Fruit fly (Drosophila melanogaster) whole organism, embryonic: Measurements from ENCODE around the gene Cdc42.

Experiments
- Atf6 ChIP-seq: fragments of 200-800 bp; sonication (Bioruptor generic); IDR thresholded peaks from 2 replicates; pipeline ENCODE4 v1.3.6; 2022; ENCODE audit warnings: missing biosample characterization, missing genetic modification characterization
- C15 ChIP-seq: fragments of 200-800 bp; sonication (Bioruptor generic); IDR thresholded peaks from 3 replicates; pipeline ENCODE4 v1.3.6; 2022; ENCODE audit warnings: missing biosample characterization, missing genetic modification characterization
- CG10366 ChIP-seq: fragments of 200-800 bp; sonication (Bioruptor generic); IDR thresholded peaks from 2 replicates; pipeline ENCODE4 v1.3.6; 2022; ENCODE audit warnings: missing biosample characterization, missing genetic modification characterization
- CG11093 ChIP-seq: fragments of 200-800 bp; sonication (Bioruptor generic); IDR thresholded peaks from 3 replicates; pipeline ENCODE4 v1.3.6; 2022; ENCODE audit warnings: missing biosample characterization, missing genetic modification characterization
- CG11247 ChIP-seq: fragments of 200-800 bp; sonication (Bioruptor generic); IDR thresholded peaks from 2 replicates; pipeline ENCODE4 v1.3.6; 2022; ENCODE audit warnings: missing biosample characterization, missing genetic modification characterization
- CG11504 ChIP-seq: fragments of 200-800 bp; sonication (Bioruptor generic); optimal IDR thresholded peaks from 3 replicates; lab custom pipeline; 2019; ENCODE audit warnings: missing biosample characterization, mild to moderate bottlenecking, missing genetic modification characterization, moderate library complexity
- CG12236 ChIP-seq: fragments of 200-800 bp; sonication (Bioruptor generic); optimal IDR thresholded peaks from 2 replicates; lab custom pipeline; 2016; ENCODE audit warnings: missing biosample characterization, missing genetic modification characterization
- CG13424 ChIP-seq: fragments of 200-800 bp; sonication (Bioruptor generic); optimal IDR thresholded peaks from 2 replicates; lab custom pipeline; 2019; ENCODE audit warnings: missing biosample characterization, mild to moderate bottlenecking, missing genetic modification characterization, moderate library complexity
- CG15514 ChIP-seq: fragments of 200-800 bp; sonication (Bioruptor generic); optimal IDR thresholded peaks from 3 replicates; lab custom pipeline; 2017; ENCODE audit warnings: missing biosample characterization, missing genetic modification characterization, mild to moderate bottlenecking, moderate library complexity, missing genetic modification reagents
- CG17328 ChIP-seq: fragments of 200-800 bp; sonication (Bioruptor generic); IDR thresholded peaks from 2 replicates; pipeline ENCODE4 v1.3.6; 2022; ENCODE audit warnings: missing biosample characterization, missing genetic modification characterization
- CG17385 ChIP-seq: fragments of 200-800 bp; sonication (Bioruptor generic); optimal IDR thresholded peaks from 3 replicates; lab custom pipeline; 2018; ENCODE audit warnings: missing biosample characterization, mild to moderate bottlenecking, missing genetic modification characterization
- CG17829 ChIP-seq: fragments of 200-800 bp; optimal IDR thresholded peaks from 2 replicates; lab custom pipeline; 2019; ENCODE audit warnings: missing biosample characterization, mild to moderate bottlenecking, missing genetic modification characterization, moderate library complexity
- CG18262 ChIP-seq: fragments of 200-800 bp; optimal IDR thresholded peaks from 3 replicates; lab custom pipeline; 2019; ENCODE audit warnings: missing biosample characterization, mild to moderate bottlenecking, missing genetic modification characterization, moderate library complexity
- CG30431 ChIP-seq: fragments of 200-800 bp; sonication (Bioruptor generic); optimal IDR thresholded peaks from 2 replicates; lab custom pipeline; 2017; ENCODE audit warnings: missing biosample characterization, missing genetic modification characterization
- CG31441 ChIP-seq: fragments of 200-800 bp; sonication (Bioruptor generic); IDR thresholded peaks from 2 replicates; pipeline ENCODE4 v1.3.6; 2022; ENCODE audit warnings: missing biosample characterization, missing genetic modification characterization
- CG3281 ChIP-seq: fragments of 200-800 bp; sonication (Bioruptor generic); optimal IDR thresholded peaks from 3 replicates; lab custom pipeline; 2017; ENCODE audit warnings: missing biosample characterization, mild to moderate bottlenecking, missing genetic modification characterization
- CG3407 ChIP-seq: fragments of 200-800 bp; sonication (Bioruptor generic); optimal IDR thresholded peaks from 2 replicates; lab custom pipeline; 2018; ENCODE audit warnings: missing biosample characterization, mild to moderate bottlenecking, missing genetic modification characterization
- CG3838 ChIP-seq: fragments of 200-800 bp; sonication (Bioruptor generic); optimal IDR thresholded peaks from 3 replicates; lab custom pipeline; 2016; ENCODE audit warnings: missing biosample characterization, missing genetic modification characterization
- CG4328 ChIP-seq: fragments of 200-800 bp; sonication (Bioruptor generic); optimal IDR thresholded peaks from 3 replicates; lab custom pipeline; 2017; ENCODE audit warnings: missing biosample characterization, missing genetic modification reagents, missing genetic modification characterization
- CG7786 ChIP-seq: fragments of 200-800 bp; sonication (Bioruptor generic); optimal IDR thresholded peaks from 2 replicates; lab custom pipeline; 2016; ENCODE audit warnings: missing biosample characterization, missing genetic modification characterization
- CG8388 ChIP-seq: fragments of 200-800 bp; sonication (Bioruptor generic); optimal IDR thresholded peaks from 2 replicates; lab custom pipeline; 2019; ENCODE audit warnings: missing biosample characterization, mild to moderate bottlenecking, missing genetic modification characterization, moderate library complexity
- CG8478 ChIP-seq: fragments of >200 bp; optimal IDR thresholded peaks from 2 replicates; lab custom pipeline; 2018
- CG9437 ChIP-seq: fragments of 200-800 bp; sonication (Bioruptor generic); optimal IDR thresholded peaks from 2 replicates; lab custom pipeline; 2018; ENCODE audit warnings: missing biosample characterization, mild to moderate bottlenecking, missing genetic modification characterization
- CG9817 ChIP-seq: fragments of 200-800 bp; sonication (Bioruptor generic); optimal IDR thresholded peaks from 2 replicates; lab custom pipeline; 2018; ENCODE audit warnings: missing biosample characterization, mild to moderate bottlenecking, missing genetic modification characterization, moderate library complexity
- Dip3 ChIP-seq: fragments of 200-800 bp; sonication (Bioruptor generic); optimal IDR thresholded peaks from 3 replicates; lab custom pipeline; 2016; ENCODE audit warnings: missing biosample characterization, missing genetic modification characterization
- ERR ChIP-seq: fragments of 200-800 bp; sonication (Bioruptor generic); optimal IDR thresholded peaks from 2 replicates; lab custom pipeline; 2016; ENCODE audit warnings: missing biosample characterization, missing genetic modification characterization
- Fer3 ChIP-seq: fragments of 200-800 bp; sonication (Bioruptor generic); optimal IDR thresholded peaks from 2 replicates; lab custom pipeline; 2018; ENCODE audit warnings: missing biosample characterization, mild to moderate bottlenecking, missing genetic modification characterization, moderate library complexity
- Gug ChIP-seq: fragments of 200-800 bp; sonication (Bioruptor generic); IDR thresholded peaks from 4 replicates; pipeline ENCODE4 v1.3.6; 2022; ENCODE audit warnings: missing biosample characterization, missing genetic modification characterization
- HLH3B ChIP-seq: fragments of 200-800 bp; sonication (Bioruptor generic); IDR thresholded peaks from 2 replicates; pipeline ENCODE4 v1.3.6; 2022; ENCODE audit warnings: missing biosample characterization, missing genetic modification characterization
- HmgZ ChIP-seq: fragments of 200-800 bp; sonication (Bioruptor generic); optimal IDR thresholded peaks from 2 replicates; lab custom pipeline; 2018; ENCODE audit warnings: missing biosample characterization, mild to moderate bottlenecking, missing genetic modification characterization
- Lpt ChIP-seq: fragments of >200 bp; optimal IDR thresholded peaks from 2 replicates; lab custom pipeline; 2018; ENCODE audit warnings: missing biosample characterization, missing genetic modification characterization
- Side ChIP-seq: fragments of 200-800 bp; sonication (Bioruptor generic); optimal IDR thresholded peaks from 2 replicates; lab custom pipeline; 2016; ENCODE audit warnings: missing biosample characterization, missing genetic modification characterization
- Vsx1 ChIP-seq: fragments of 200-800 bp; sonication (Bioruptor generic); optimal IDR thresholded peaks from 2 replicates; lab custom pipeline; 2017; ENCODE audit warnings: missing biosample characterization, mild to moderate bottlenecking, missing genetic modification characterization, missing genetic modification reagents
- aop ChIP-seq: fragments of 200-800 bp; sonication (Bioruptor generic); IDR thresholded peaks from 2 replicates; pipeline ENCODE4 v1.3.6; 2022; ENCODE audit warnings: missing biosample characterization, missing genetic modification characterization
- dan ChIP-seq: fragments of 200-800 bp; sonication (Bioruptor generic); IDR thresholded peaks from 2 replicates; pipeline ENCODE4 v1.3.6; 2022; ENCODE audit warnings: missing biosample characterization, missing genetic modification characterization
- esg ChIP-seq: fragments of 200-800 bp; sonication (Bioruptor generic); conservative IDR thresholded peaks from 2 replicates; pipeline ENCODE4 v1.3.6; 2022; ENCODE audit warnings: missing biosample characterization, missing genetic modification characterization
- gfzf ChIP-seq: fragments of 200-800 bp; sonication (Bioruptor generic); optimal IDR thresholded peaks from 2 replicates; lab custom pipeline; 2016; ENCODE audit warnings: missing biosample characterization, mild to moderate bottlenecking, missing genetic modification characterization, moderate library complexity
- gt ChIP-seq: fragments of 200-800 bp; sonication (Bioruptor generic); IDR thresholded peaks from 2 replicates; pipeline ENCODE4 v1.3.6; 2022; ENCODE audit warnings: missing biosample characterization, missing genetic modification characterization
- hth ChIP-seq: fragments of >200 bp; optimal IDR thresholded peaks from 2 replicates; lab custom pipeline; 2017; ENCODE audit warnings: inconsistent platforms
- ind ChIP-seq: fragments of 200-800 bp; sonication (Bioruptor generic); optimal IDR thresholded peaks from 3 replicates; lab custom pipeline; 2016; ENCODE audit warnings: missing biosample characterization, missing genetic modification characterization
- kni ChIP-seq: fragments of 200-800 bp; sonication (Bioruptor generic); optimal IDR thresholded peaks from 3 replicates; lab custom pipeline; 2017; ENCODE audit warnings: mild to moderate bottlenecking, missing biosample characterization, missing genetic modification reagents, missing genetic modification characterization
- lilli ChIP-seq: fragments of 200-800 bp; sonication (Bioruptor generic); optimal IDR thresholded peaks from 3 replicates; lab custom pipeline; 2016; ENCODE audit warnings: missing biosample characterization, missing genetic modification characterization
- lola ChIP-seq, 3 experiments: fragments of >200 bp in 2 of 3; fragments of 200-800 bp in 1 of 3; sonication (Bioruptor generic) in 1 of 3; optimal IDR thresholded peaks; 2 replicates each; lab custom pipeline; 2017 to 2019; ENCODE audit warnings: missing biosample characterization in 3 of 3, missing genetic modification characterization in 3 of 3, mild to moderate bottlenecking in 1 of 3, moderate library complexity in 1 of 3
- mirr ChIP-seq: fragments of 200-800 bp; sonication (Bioruptor generic); optimal IDR thresholded peaks from 3 replicates; lab custom pipeline; 2018; ENCODE audit warnings: missing biosample characterization, mild to moderate bottlenecking, missing genetic modification characterization
- nerfin-1 ChIP-seq: fragments of 200-800 bp; sonication (Bioruptor generic); optimal IDR thresholded peaks from 3 replicates; lab custom pipeline; 2019; ENCODE audit warnings: missing biosample characterization, mild to moderate bottlenecking, missing genetic modification characterization, moderate library complexity
- peb ChIP-seq: fragments of 200-800 bp; sonication (Bioruptor generic); IDR thresholded peaks from 2 replicates; pipeline ENCODE4 v1.3.6; 2022; ENCODE audit warnings: missing biosample characterization, missing genetic modification characterization
- pzg ChIP-seq: fragments of 200-800 bp; sonication (Bioruptor generic); optimal IDR thresholded peaks from 3 replicates; lab custom pipeline; 2018; ENCODE audit warnings: missing biosample characterization, mild to moderate bottlenecking, missing genetic modification characterization, moderate library complexity
- sr ChIP-seq: fragments of 200-800 bp; sonication (Bioruptor generic); IDR thresholded peaks from 3 replicates; pipeline ENCODE4 v1.3.6; 2022; ENCODE audit warnings: missing biosample characterization, missing genetic modification characterization
- tll ChIP-seq, 2 experiments: fragments of 200-800 bp in 1 of 2; fragments of >200 bp in 1 of 2; sonication (Bioruptor generic) in 1 of 2; optimal IDR thresholded peaks; 2 replicates each; lab custom pipeline; 2017 to 2019; ENCODE audit warnings: missing biosample characterization in 2 of 2, missing genetic modification characterization in 2 of 2, mild to moderate bottlenecking in 1 of 2, moderate library complexity in 1 of 2
- z ChIP-seq: fragments of 200-800 bp; sonication (Bioruptor generic); IDR thresholded peaks from 3 replicates; pipeline ENCODE4 v1.3.6; 2022; ENCODE audit warnings: missing biosample characterization, missing genetic modification characterization
- zen2 ChIP-seq: fragments of 200-800 bp; sonication (Bioruptor generic); IDR thresholded peaks from 3 replicates; pipeline ENCODE4 v1.3.6; 2022; ENCODE audit warnings: missing biosample characterization, missing genetic modification characterization; ENCODE audit not compliant: partially characterized antibody

Gene Cdc42

dm6 chrX:19663196-19663858, 33.6 kb upstream of the Cdc42 start (continued):
- peak; percentile 39 for TF ChIP-seq CG8388
- TF ChIP-seq CG3838: no peak
- TF ChIP-seq CG17328 (GFP tag; lab: Robert Waterston, UW): no peak
- no peak for TF ChIP-seq mirr
- TF ChIP-seq Lpt (GFP tag; lab: Kevin White, UChicago): no peak
- no peak for TF ChIP-seq CG8478 (lab: Kevin White, UChicago)
- TF ChIP-seq CG17829 (tag; lab: Kevin White, UChicago): peak; percentile 48
- TF ChIP-seq ERR: no peak
- no peak for TF ChIP-seq sr (GFP tag; lab: Robert Waterston, UW)
- no peak for TF ChIP-seq CG12236 (GFP tag; lab: Kevin White, UChicago)
- no peak for TF ChIP-seq CG7786
- no peak for TF ChIP-seq esg (GFP tag; lab: Robert Waterston, UW)
- peak; percentile 82 for TF ChIP-seq CG18262
- no peak; the same call in 1 of the 2 replicates for TF ChIP-seq CG11247 (GFP tag; lab: Robert Waterston, UW)
- TF ChIP-seq peb (GFP tag; lab: Robert Waterston, UW): no peak
- no peak for TF ChIP-seq dan
- peak; percentile 53 for TF ChIP-seq CG11504 (tag; lab: Kevin White, UChicago)
- peak; percentile 65 for TF ChIP-seq CG13424 (tag; lab: Kevin White, UChicago)
- TF ChIP-seq Fer3 (tag; lab: Kevin White, UChicago): peak; percentile 44
- no peak for TF ChIP-seq pzg (GFP tag; lab: Kevin White, UChicago)
- peak; percentile 4 for TF ChIP-seq CG9817 (tag; lab: Kevin White, UChicago)
- TF ChIP-seq CG9437 (GFP tag; lab: Kevin White, UChicago): peak; percentile 76
- no peak for TF ChIP-seq Side (GFP tag; lab: Kevin White, UChicago)
- TF ChIP-seq Dip3 (GFP tag; lab: Kevin White, UChicago): no peak
- TF ChIP-seq zen2 (GFP tag; lab: Robert Waterston, UW): no peak
- peak; percentile 37 for TF ChIP-seq ind
- peak; percentile 50 for TF ChIP-seq kni (GFP tag; lab: Kevin White, UChicago)
- no peak for TF ChIP-seq aop (GFP tag; lab: Robert Waterston, UW)
- no peak for TF ChIP-seq gfzf (GFP tag; lab: Kevin White, UChicago)
- TF ChIP-seq Atf6 (GFP tag; lab: Robert Waterston, UW): no peak
- no peak for TF ChIP-seq C15 (GFP tag; lab: Robert Waterston, UW)
- TF ChIP-seq CG3281 (GFP tag; lab: Kevin White, UChicago): peak; percentile 56
- no peak for TF ChIP-seq CG3407 (GFP tag; lab: Kevin White, UChicago)
- TF ChIP-seq CG4328 (GFP tag; lab: Kevin White, UChicago): peak; percentile 28
- TF ChIP-seq HmgZ (tag; lab: Kevin White, UChicago): no peak
- peak; percentile 51 for TF ChIP-seq lilli
- TF ChIP-seq HLH3B (GFP tag; lab: Robert Waterston, UW): no peak
- peak; percentile 44 for TF ChIP-seq nerfin-1 (tag; lab: Kevin White, UChicago)
- TF ChIP-seq CG10366 (GFP tag; lab: Robert Waterston, UW): no peak; the same call in 1 of the 2 replicates
- no peak for TF ChIP-seq Gug (GFP tag; lab: Robert Waterston, UW)
- TF ChIP-seq CG31441 (GFP tag; lab: Robert Waterston, UW): no peak; the same call in 1 of the 2 replicates
- no peak for TF ChIP-seq gt (GFP tag; lab: Robert Waterston, UW)
- no peak for TF ChIP-seq hth
- peak; percentile 4 for TF ChIP-seq CG30431
- TF ChIP-seq lola (GFP tag; optimal IDR thresholded peaks at IDR 0.05; lab: Kevin White, UChicago): peak in 1 of 3 experiments; percentile 65
- no peak for TF ChIP-seq Vsx1 (GFP tag; lab: Kevin White, UChicago)
- peak; percentile 36 for TF ChIP-seq CG15514 (GFP tag; lab: Kevin White, UChicago)
- TF ChIP-seq tll (GFP tag; optimal IDR thresholded peaks at IDR 0.05; lab: Kevin White, UChicago): no peak
- TF ChIP-seq CG11093 (GFP tag; lab: Robert Waterston, UW): no peak
- TF ChIP-seq z: no peak
- peak; percentile 66 for TF ChIP-seq CG17385 (GFP tag; lab: Kevin White, UChicago)
